Worm (Caenorhabditis elegans): Measurements from ENCODE around the gene F46F5.16.

- no peak for TF ChIP-seq pes-1 (GFP tag; IDR thresholded peaks at IDR 0.05)
- no peak for TF ChIP-seq flt-1 (GFP tag; IDR thresholded peaks at IDR 0.05)
Measured at ce11 chrII:765219-765618, 21.8 kb upstream of the F46F5.16 start, which contains the start of gene C08G5.7.

All from whole organism, early embryonic.